ENCODE assay signal across 1 fruit fly cellular context in genomic region chr2L:12455049-12455448, dm6.
TF ChIP-seq lines count a peak whose summit lies in the region.

No protein-coding gene starts in this region.

TF ChIP-seq in whole organism, embryonic, 481 proteins besides CTCF, POLR2A, EP300 and RAD21 (continued from another document):
- no peak for TF ChIP-seq Dref (GFP tag; IDR thresholded peaks at IDR 0.05; lab: Robert Waterston, UW)
- TF ChIP-seq bcd (GFP tag; optimal IDR thresholded peaks at IDR 0.05; lab: Kevin White, UChicago): no peak
- no peak for TF ChIP-seq Xbp1 (GFP tag; optimal IDR thresholded peaks at IDR 0.05; lab: Kevin White, UChicago)
- no peak for TF ChIP-seq CG2202 (tag; optimal IDR thresholded peaks at IDR 0.05; lab: Kevin White, UChicago)
- no peak for TF ChIP-seq esg (GFP tag; conservative IDR thresholded peaks at IDR 0.05; lab: Robert Waterston, UW)
- no peak for TF ChIP-seq CG10543 (GFP tag; optimal IDR thresholded peaks at IDR 0.05; lab: Kevin White, UChicago)
- no peak for TF ChIP-seq Sox102F (GFP tag; optimal IDR thresholded peaks at IDR 0.05; lab: Kevin White, UChicago)
- TF ChIP-seq CG7357 (GFP tag; IDR thresholded peaks at IDR 0.05; lab: Robert Waterston, UW): no peak
- no peak for TF ChIP-seq CG6791 (GFP tag; IDR thresholded peaks at IDR 0.05; lab: Robert Waterston, UW; ENCODE audit: partially characterized antibody)
- no peak for TF ChIP-seq br (optimal IDR thresholded peaks at IDR 0.05; lab: Kevin White, UChicago)
- TF ChIP-seq insv (GFP tag; optimal IDR thresholded peaks at IDR 0.05; lab: Kevin White, UChicago): peak in 1 of 2 experiments; percentile 71
- no peak for TF ChIP-seq lola (GFP tag; optimal IDR thresholded peaks at IDR 0.05; lab: Kevin White, UChicago)
- TF ChIP-seq gro (GFP tag; optimal IDR thresholded peaks at IDR 0.05; lab: Kevin White, UChicago): peak; percentile 10
- no peak for TF ChIP-seq eyg (GFP tag; optimal IDR thresholded peaks at IDR 0.05; lab: Kevin White, UChicago)
- TF ChIP-seq CG32767 (GFP tag; IDR thresholded peaks at IDR 0.05; lab: Robert Waterston, UW): no peak
- no peak for TF ChIP-seq tx (GFP tag; optimal IDR thresholded peaks at IDR 0.05; lab: Kevin White, UChicago)
- no peak for TF ChIP-seq CG7786 (GFP tag; optimal IDR thresholded peaks at IDR 0.05; lab: Kevin White, UChicago)
- TF ChIP-seq odd (GFP tag; optimal IDR thresholded peaks at IDR 0.05; lab: Kevin White, UChicago): no peak
- no peak for TF ChIP-seq CG2116 (GFP tag; optimal IDR thresholded peaks at IDR 0.05; lab: Kevin White, UChicago)
- no peak for TF ChIP-seq lov (optimal IDR thresholded peaks at IDR 0.05; lab: Kevin White, UChicago)
- no peak for TF ChIP-seq lov (GFP tag; IDR thresholded peaks at IDR 0.05; lab: Robert Waterston, UW)
- TF ChIP-seq CG9932 (GFP tag; IDR thresholded peaks at IDR 0.05; lab: Robert Waterston, UW): 0 out of 2 replicates have a peak, but pooled peaks have one; percentile 26
- TF ChIP-seq croc (GFP tag; conservative IDR thresholded peaks at IDR 0.05; lab: Robert Waterston, UW): no peak
- TF ChIP-seq Doc3 (GFP tag; IDR thresholded peaks at IDR 0.05; lab: Robert Waterston, UW; ENCODE audit: partially characterized antibody): no peak
- TF ChIP-seq Chrac-16 (GFP tag; optimal IDR thresholded peaks at IDR 0.05; lab: Kevin White, UChicago): no peak
- TF ChIP-seq Sox100B (GFP tag; optimal IDR thresholded peaks at IDR 0.05; lab: Kevin White, UChicago): no peak
- no peak for TF ChIP-seq ro (GFP tag; IDR thresholded peaks at IDR 0.05; lab: Robert Waterston, UW)
- TF ChIP-seq rib (GFP tag; IDR thresholded peaks at IDR 0.05; lab: Robert Waterston, UW): no peak
- no peak for TF ChIP-seq Deaf1 (tag; optimal IDR thresholded peaks at IDR 0.05; lab: Kevin White, UChicago)
- TF ChIP-seq CG3163 (GFP tag; optimal IDR thresholded peaks at IDR 0.05; lab: Kevin White, UChicago): no peak
- TF ChIP-seq Lpt (GFP tag; optimal IDR thresholded peaks at IDR 0.05; lab: Kevin White, UChicago): no peak
- TF ChIP-seq Sin3A (optimal IDR thresholded peaks at IDR 0.05; lab: Kevin White, UChicago): no peak
- no peak for TF ChIP-seq dati (GFP tag; IDR thresholded peaks at IDR 0.05; lab: Robert Waterston, UW)
- TF ChIP-seq CG2199 (GFP tag; IDR thresholded peaks at IDR 0.05; lab: Robert Waterston, UW): peak; percentile 74; the same call in 1 of the 3 replicates
- TF ChIP-seq Atf-2 (GFP tag; optimal IDR thresholded peaks at IDR 0.05; lab: Kevin White, UChicago): no peak
- no peak for TF ChIP-seq CG1832 (GFP tag; optimal IDR thresholded peaks at IDR 0.05; lab: Kevin White, UChicago)
- TF ChIP-seq gt (GFP tag; IDR thresholded peaks at IDR 0.05; lab: Robert Waterston, UW): no peak
- peak; percentile 42; the same call in 1 of the 2 replicates for TF ChIP-seq amos (GFP tag; IDR thresholded peaks at IDR 0.05; lab: Robert Waterston, UW; ENCODE audit: partially characterized antibody)
- TF ChIP-seq CG1233 (GFP tag; optimal IDR thresholded peaks at IDR 0.05; lab: Kevin White, UChicago): no peak
- peak; percentile 67 for TF ChIP-seq HmgZ (tag; optimal IDR thresholded peaks at IDR 0.05; lab: Kevin White, UChicago)
- no peak for TF ChIP-seq CG8388 (GFP tag; optimal IDR thresholded peaks at IDR 0.05; lab: Kevin White, UChicago)
- TF ChIP-seq pita (GFP tag; optimal IDR thresholded peaks at IDR 0.05; lab: Kevin White, UChicago): peak; percentile 31
- no peak for TF ChIP-seq H15 (GFP tag; IDR thresholded peaks at IDR 0.05; lab: Robert Waterston, UW)
- no peak for TF ChIP-seq vvl (GFP tag; IDR thresholded peaks at IDR 0.05; lab: Robert Waterston, UW)
- no peak for TF ChIP-seq pnt (GFP tag; optimal IDR thresholded peaks at IDR 0.05; lab: Kevin White, UChicago)
- TF ChIP-seq knrl (GFP tag; IDR thresholded peaks at IDR 0.05; lab: Robert Waterston, UW; ENCODE audit: partially characterized antibody): no peak
- TF ChIP-seq sob (GFP tag; IDR thresholded peaks at IDR 0.05; lab: Robert Waterston, UW): no peak; the same call in 1 of the 2 replicates
- TF ChIP-seq CG1024 (GFP tag; IDR thresholded peaks at IDR 0.05; lab: Robert Waterston, UW): no peak
- peak; percentile 16 for TF ChIP-seq Dp (GFP tag; optimal IDR thresholded peaks at IDR 0.05; lab: Kevin White, UChicago)
- no peak for TF ChIP-seq CG6765 (GFP tag; optimal IDR thresholded peaks at IDR 0.05; lab: Kevin White, UChicago)
- TF ChIP-seq CG13624 (GFP tag; optimal IDR thresholded peaks at IDR 0.05; lab: Kevin White, UChicago): no peak
- TF ChIP-seq Sry-δ (GFP tag; optimal IDR thresholded peaks at IDR 0.05; lab: Kevin White, UChicago): no peak
- peak; percentile 22; the same call in 1 of the 2 replicates for TF ChIP-seq E2f2 (GFP tag; IDR thresholded peaks at IDR 0.05; lab: Robert Waterston, UW)
- TF ChIP-seq PHDP (tag; optimal IDR thresholded peaks at IDR 0.05; lab: Kevin White, UChicago): no peak
- no peak for TF ChIP-seq Mrtf (GFP tag; IDR thresholded peaks at IDR 0.05; lab: Robert Waterston, UW)
- no peak for TF ChIP-seq CG14667 (GFP tag; IDR thresholded peaks at IDR 0.05; lab: Robert Waterston, UW)
- TF ChIP-seq Doc2 (GFP tag; IDR thresholded peaks at IDR 0.05; lab: Robert Waterston, UW): no peak
- no peak for TF ChIP-seq CG3407 (GFP tag; optimal IDR thresholded peaks at IDR 0.05; lab: Kevin White, UChicago)
- no peak for TF ChIP-seq B-H1 (GFP tag; IDR thresholded peaks at IDR 0.05; lab: Robert Waterston, UW)
- TF ChIP-seq sr (GFP tag; IDR thresholded peaks at IDR 0.05; lab: Robert Waterston, UW): no peak
- no peak for TF ChIP-seq Dll (GFP tag; IDR thresholded peaks at IDR 0.05; lab: Robert Waterston, UW; ENCODE audit: partially characterized antibody)
- no peak for TF ChIP-seq her (GFP tag; optimal IDR thresholded peaks at IDR 0.05; lab: Kevin White, UChicago)
- no peak for TF ChIP-seq CG8290 (GFP tag; optimal IDR thresholded peaks at IDR 0.05; lab: Kevin White, UChicago)
- TF ChIP-seq CG8290 (tag; optimal IDR thresholded peaks at IDR 0.05; lab: Kevin White, UChicago): peak in 1 of 2 experiments; percentile 9
- 0 out of 3 replicates have a peak, but pooled peaks have one; percentile 20 for TF ChIP-seq CG11695 (GFP tag; IDR thresholded peaks at IDR 0.05; lab: Robert Waterston, UW)
- TF ChIP-seq Mad (GFP tag; optimal IDR thresholded peaks at IDR 0.05; lab: Kevin White, UChicago): no peak
- TF ChIP-seq crol (GFP tag; IDR thresholded peaks at IDR 0.05; lab: Robert Waterston, UW): no peak
- peak in 1 of 2 experiments; percentile 3 for TF ChIP-seq tll (GFP tag; optimal IDR thresholded peaks at IDR 0.05; lab: Kevin White, UChicago)
- TF ChIP-seq Meics (GFP tag; optimal IDR thresholded peaks at IDR 0.05; lab: Kevin White, UChicago): peak; percentile 49
- TF ChIP-seq CG34376 (GFP tag; optimal IDR thresholded peaks at IDR 0.05; lab: Kevin White, UChicago): no peak
- TF ChIP-seq Hand (GFP tag; optimal IDR thresholded peaks at IDR 0.05; lab: Kevin White, UChicago): no peak
- no peak for TF ChIP-seq CG11560 (tag; IDR thresholded peaks at IDR 0.05; lab: Robert Waterston, UW)
- no peak for TF ChIP-seq luna (GFP tag; optimal IDR thresholded peaks at IDR 0.05; lab: Kevin White, UChicago)
- no peak for TF ChIP-seq CkIIα-i1 (GFP tag; IDR thresholded peaks at IDR 0.05; lab: Robert Waterston, UW)
- TF ChIP-seq Bgb (GFP tag; IDR thresholded peaks at IDR 0.05; lab: Robert Waterston, UW; ENCODE audit: partially characterized antibody): peak; percentile 42; the same call in 1 of the 2 replicates
- no peak for TF ChIP-seq ERR (GFP tag; optimal IDR thresholded peaks at IDR 0.05; lab: Kevin White, UChicago)
- TF ChIP-seq wdn (GFP tag; IDR thresholded peaks at IDR 0.05; lab: Robert Waterston, UW): no peak
- no peak for TF ChIP-seq Drgx (GFP tag; IDR thresholded peaks at IDR 0.05; lab: Robert Waterston, UW)
